Worm (Caenorhabditis elegans) whole organism, L4 larva: ENCODE data around the gene R53.5.
A peak's percentile ranks its signal among the peaks of the same experiment; 100 is the strongest.

Experiments used
- D1046.2 ChIP-seq: fragments of 200-800 bp; sonication (Bioruptor generic); IDR thresholded peaks from 2 replicates; pipeline ENCODE4 v1.3.6; 2022; ENCODE audit warnings: missing genetic modification characterization, missing compliant biosample characterization
- Y48G9A.11 ChIP-seq: fragments of 200-800 bp; sonication (Bioruptor generic); IDR thresholded peaks from 2 replicates; pipeline ENCODE4 v1.3.6; 2022; ENCODE audit warnings: missing genetic modification reagents, missing genetic modification characterization, missing compliant biosample characterization
- Y5F2A.4 ChIP-seq: fragments of 200-800 bp; sonication (Bioruptor generic); optimal IDR thresholded peaks from 2 replicates; lab custom pipeline; 2018; ENCODE audit warnings: mild to moderate bottlenecking, missing genetic modification characterization, missing compliant biosample characterization
- ZK337.2 ChIP-seq: fragments of 200-800 bp; sonication (Bioruptor generic); IDR thresholded peaks from 2 replicates; pipeline ENCODE4 v1.3.6; 2022; ENCODE audit warnings: missing genetic modification reagents, missing genetic modification characterization, missing compliant biosample characterization
- aha-1 ChIP-seq: fragments of 150-350 bp; peaks from one replicate; lab custom pipeline; 2014; ENCODE audit warnings: missing biosample characterization, missing genetic modification characterization
- ama-1 ChIP-seq: fragments of 150-350 bp; optimal IDR thresholded peaks from 2 replicates; lab custom pipeline; 2014; ENCODE audit warnings: inconsistent platforms, mixed read lengths
- arid-1 ChIP-seq: fragments of 200-800 bp; sonication (Bioruptor generic); conservative IDR thresholded peaks from 2 replicates; pipeline ENCODE4 v1.3.6; 2022; ENCODE audit warnings: missing genetic modification reagents, missing genetic modification characterization, missing compliant biosample characterization
- ceh-44 ChIP-seq: fragments of 200-800 bp; sonication (Bioruptor generic); IDR thresholded peaks from 2 replicates; pipeline ENCODE4 v1.3.6; 2022; ENCODE audit warnings: missing genetic modification reagents, missing genetic modification characterization, missing compliant biosample characterization
- ces-1 ChIP-seq: fragments of 150-350 bp; sonication (generic microtip); optimal IDR thresholded peaks from 4 replicates; lab custom pipeline; 2014; ENCODE audit warnings: missing biosample characterization, missing genetic modification reagents, missing genetic modification characterization
- ctbp-1 ChIP-seq: fragments of 200-800 bp; sonication (Bioruptor generic); IDR thresholded peaks from 2 replicates; pipeline ENCODE4 v1.3.6; 2022; ENCODE audit warnings: missing genetic modification reagents, missing genetic modification characterization, missing compliant biosample characterization
- daf-16 ChIP-seq, 3 experiments: sonication (generic microtip); optimal IDR thresholded peaks; 2 replicates each; lab custom pipeline; 2016 to 2017; ENCODE audit warnings: missing genetic modification characterization in 3 of 3, missing genetic modification reagents in 3 of 3, mild to moderate bottlenecking in 2 of 3, missing compliant biosample characterization in 2 of 3, missing biosample characterization in 1 of 3, moderate library complexity in 1 of 3
- duxl-1 ChIP-seq: sonication (generic microtip); optimal IDR thresholded peaks from 2 replicates; lab custom pipeline; 2016; ENCODE audit warnings: mild to moderate bottlenecking, missing genetic modification characterization, moderate library complexity, missing compliant biosample characterization; ENCODE audit not compliant: poor library complexity
- dve-1 ChIP-seq: sonication (generic microtip); optimal IDR thresholded peaks from 2 replicates; lab custom pipeline; 2017; ENCODE audit warnings: antibody characterized with exemption, mild to moderate bottlenecking, missing genetic modification characterization, missing compliant biosample characterization; ENCODE audit not compliant: insufficient read depth
- egl-27 ChIP-seq: sonication (generic microtip); optimal IDR thresholded peaks from 3 replicates; lab custom pipeline; 2017; ENCODE audit warnings: missing biosample characterization, missing genetic modification reagents, missing genetic modification characterization
- egl-43 ChIP-seq: fragments of 200-800 bp; sonication (Bioruptor generic); IDR thresholded peaks from 2 replicates; pipeline ENCODE4 v1.3.6; 2022; ENCODE audit warnings: missing genetic modification reagents, missing genetic modification characterization, missing compliant biosample characterization
- fos-1 ChIP-seq: fragments of 150-350 bp; optimal IDR thresholded peaks from 2 replicates; lab custom pipeline; 2014; ENCODE audit warnings: missing biosample characterization, missing genetic modification characterization
- hif-1 ChIP-seq, 2 experiments: sonication (generic microtip); optimal IDR thresholded peaks; 2 replicates each; lab custom pipeline; 2016 to 2017; ENCODE audit warnings: missing compliant biosample characterization in 2 of 2, missing genetic modification characterization in 2 of 2, missing genetic modification reagents in 2 of 2, missing genotype in 2 of 2, mild to moderate bottlenecking in 1 of 2
- lim-7 ChIP-seq: fragments of 200-800 bp; sonication (Bioruptor generic); IDR thresholded peaks from 2 replicates; pipeline ENCODE4 v1.3.6; 2022; ENCODE audit warnings: missing genetic modification characterization, missing compliant biosample characterization
- lin-29 ChIP-seq: fragments of 200-800 bp; sonication (Bioruptor generic); IDR thresholded peaks from 2 replicates; pipeline ENCODE4 v1.3.6; 2022; ENCODE audit warnings: missing genetic modification reagents, missing genetic modification characterization, missing compliant biosample characterization
- madf-5 ChIP-seq, 2 experiments: fragments of 200-800 bp; sonication (Bioruptor generic); IDR thresholded peaks; 2 replicates each; pipeline ENCODE4 v1.3.6; 2022; ENCODE audit warnings: missing compliant biosample characterization in 2 of 2, missing genetic modification characterization in 2 of 2
- mdl-1 ChIP-seq, 2 experiments: fragments of 150-350 bp in 1 of 2; sonication (generic microtip) in 1 of 2; optimal IDR thresholded peaks; 2 replicates each; lab custom pipeline; 2014 to 2017; ENCODE audit warnings: missing biosample characterization in 2 of 2, missing genetic modification characterization in 2 of 2
- mdt-29 ChIP-seq: fragments of 200-800 bp; sonication (Bioruptor generic); IDR thresholded peaks from 2 replicates; pipeline ENCODE4 v1.3.6; 2022; ENCODE audit warnings: missing genetic modification reagents, missing genetic modification characterization, missing compliant biosample characterization
- mes-2 ChIP-seq: sonication (generic microtip); optimal IDR thresholded peaks from 2 replicates; lab custom pipeline; 2016; ENCODE audit warnings: missing genotype, mild to moderate bottlenecking, missing genetic modification characterization, missing compliant biosample characterization; ENCODE audit not compliant: poor library complexity, severe bottlenecking
- nhr-102 ChIP-seq: sonication (generic microtip); optimal IDR thresholded peaks from 2 replicates; lab custom pipeline; 2016; ENCODE audit warnings: mild to moderate bottlenecking, missing genetic modification characterization, moderate library complexity, missing compliant biosample characterization
- nhr-111 ChIP-seq: fragments of 200-800 bp; sonication (Bioruptor generic); optimal IDR thresholded peaks from 2 replicates; lab custom pipeline; 2018; ENCODE audit warnings: mild to moderate bottlenecking, missing genetic modification characterization, missing compliant biosample characterization
- nhr-25 ChIP-seq: sonication (generic microtip); optimal IDR thresholded peaks from 2 replicates; lab custom pipeline; 2017; ENCODE audit warnings: missing genetic modification characterization, mild to moderate bottlenecking, missing compliant biosample characterization, antibody characterized with exemption, moderate library complexity, borderline replicate concordance; ENCODE audit not compliant: insufficient read depth
- nhr-48 ChIP-seq: sonication (generic microtip); optimal IDR thresholded peaks from 2 replicates; lab custom pipeline; 2016; ENCODE audit warnings: mild to moderate bottlenecking, missing genetic modification characterization, missing compliant biosample characterization
- nhr-6 ChIP-seq: fragments of 150-350 bp; optimal IDR thresholded peaks from 2 replicates; lab custom pipeline; 2014; ENCODE audit warnings: missing biosample characterization, missing genetic modification characterization
- nhr-76 ChIP-seq: fragments of 150-350 bp; optimal IDR thresholded peaks from 2 replicates; lab custom pipeline; 2014; ENCODE audit warnings: missing biosample characterization, missing genetic modification characterization
- pha-4 ChIP-seq, 2 experiments: fragments of 150-350 bp in 1 of 2; fragments of 200-800 bp in 1 of 2; sonication (Bioruptor generic) in 1 of 2; IDR thresholded peaks in 1 of 2; optimal IDR thresholded peaks in 1 of 2; 2 replicates each; pipeline versions ENCODE4 v1.3.6 to Lab custom; 2014 to 2022; ENCODE audit warnings: missing genetic modification characterization in 2 of 2, missing genetic modification reagents in 2 of 2, missing biosample characterization in 1 of 2, missing compliant biosample characterization in 1 of 2
- php-3 ChIP-seq: fragments of 200-800 bp; sonication (Bioruptor generic); IDR thresholded peaks from 2 replicates; pipeline ENCODE4 v1.3.6; 2022; ENCODE audit warnings: missing genetic modification reagents, missing genetic modification characterization, missing compliant biosample characterization
- rbr-2 ChIP-seq: sonication (generic microtip); optimal IDR thresholded peaks from 2 replicates; lab custom pipeline; 2016; ENCODE audit warnings: missing genotype, missing genetic modification characterization, missing compliant biosample characterization
- sdz-12 ChIP-seq: fragments of 200-800 bp; sonication (Bioruptor generic); optimal IDR thresholded peaks from 2 replicates; lab custom pipeline; 2018; ENCODE audit warnings: mild to moderate bottlenecking, missing genetic modification characterization, missing compliant biosample characterization
- snpc-1.2 ChIP-seq: fragments of 200-800 bp; sonication (Bioruptor generic); IDR thresholded peaks from 2 replicates; pipeline ENCODE4 v1.3.6; 2022; ENCODE audit warnings: missing genetic modification reagents, missing genetic modification characterization, missing compliant biosample characterization
- tag-97 ChIP-seq: fragments of 200-800 bp; sonication (Bioruptor generic); IDR thresholded peaks from 2 replicates; pipeline ENCODE4 v1.3.6; 2022; ENCODE audit warnings: missing genetic modification characterization, missing compliant biosample characterization
- zag-1 ChIP-seq: fragments of 150-350 bp; optimal IDR thresholded peaks from 2 replicates; lab custom pipeline; 2014; ENCODE audit warnings: missing biosample characterization, missing genetic modification characterization
- zfp-3 ChIP-seq: fragments of 200-800 bp; sonication (Bioruptor generic); conservative IDR thresholded peaks from 2 replicates; pipeline ENCODE4 v1.3.6; 2022; ENCODE audit warnings: missing genetic modification reagents, missing genetic modification characterization, missing compliant biosample characterization

R53.5 gene

ce11 chrII:9935044-9935599 lies 35.2 kb downstream of the R53.5 start (continued):
- no peak for TF ChIP-seq fos-1 (tag; lab: Kevin White, UChicago)
- TF ChIP-seq, all 104 proteins: peak for 11

ce11 chrII:9934570-9934969 lies 35.7 kb downstream of the R53.5 start:
- TF ChIP-seq rbr-2 (tag; lab: Kevin White, UChicago), result no peak
- peak; percentile 65 for TF ChIP-seq sdz-12 (GFP tag; lab: Kevin White, UChicago)
- no peak for TF ChIP-seq Y5F2A.4 (GFP tag; lab: Kevin White, UChicago)
- no peak for TF ChIP-seq nhr-6 (tag; lab: Kevin White, UChicago)
- TF ChIP-seq duxl-1 (tag; lab: Kevin White, UChicago), result peak; percentile 8
- TF ChIP-seq ctbp-1 (GFP tag; lab: Robert Waterston, UW), result 0 out of 2 replicates have a peak, but pooled peaks have one; percentile 24
- peak; percentile 39 for TF ChIP-seq ama-1 (lab: Kevin White, UChicago)
- 0 out of 4 replicates have a peak, but pooled peaks of 1 of the 2 experiments have one; percentile 36 for TF ChIP-seq madf-5 (GFP tag; IDR thresholded peaks at IDR 0.05; lab: Robert Waterston, UW)
- TF ChIP-seq pha-4 (GFP tag; IDR thresholded peaks at IDR 0.05; lab: Robert Waterston, UW), result no peak
- no peak for TF ChIP-seq pha-4 (tag; optimal IDR thresholded peaks at IDR 0.05; lab: Kevin White, UChicago)
- TF ChIP-seq lim-7, result 0 out of 2 replicates have a peak, but pooled peaks have one; percentile 61
- no peak for TF ChIP-seq ces-1
- no peak for TF ChIP-seq nhr-25 (tag; lab: Kevin White, UChicago)
- no peak for TF ChIP-seq dve-1 (tag; lab: Kevin White, UChicago)
- TF ChIP-seq aha-1 (tag; lab: Kevin White, UChicago), result peak; percentile 12
- no peak for TF ChIP-seq nhr-48 (tag; lab: Kevin White, UChicago)
- TF ChIP-seq Y48G9A.11 (GFP tag; lab: Robert Waterston, UW), result 0 out of 2 replicates have a peak, but pooled peaks have one; percentile 38
- 0 out of 2 replicates have a peak, but pooled peaks have one; percentile 38 for TF ChIP-seq lin-29
- TF ChIP-seq egl-43 (GFP tag; lab: Robert Waterston, UW), result peak; percentile 58; the same call in 1 of the 2 replicates
- TF ChIP-seq snpc-1.2 (GFP tag; lab: Robert Waterston, UW), result peak; percentile 21; the same call in 1 of the 2 replicates
- 0 out of 2 replicates have a peak, but pooled peaks have one; percentile 15 for TF ChIP-seq ZK337.2 (GFP tag; lab: Robert Waterston, UW)
- peak; percentile 6; the same call in 1 of the 2 replicates for TF ChIP-seq mdt-29 (GFP tag; lab: Robert Waterston, UW)
- 0 out of 2 replicates have a peak, but pooled peaks have one; percentile 25 for TF ChIP-seq D1046.2 (GFP tag; lab: Robert Waterston, UW)
- no peak for TF ChIP-seq daf-16 (GFP tag; optimal IDR thresholded peaks at IDR 0.05; lab: Kevin White, UChicago)
- peak; percentile 14 for TF ChIP-seq daf-16 (tag; optimal IDR thresholded peaks at IDR 0.05; lab: Kevin White, UChicago)
- no peak for TF ChIP-seq ceh-44 (GFP tag; lab: Robert Waterston, UW)
- no peak for TF ChIP-seq hif-1 (tag; optimal IDR thresholded peaks at IDR 0.05; lab: Kevin White, UChicago)
- TF ChIP-seq mes-2 (tag; lab: Kevin White, UChicago), result peak; percentile 48
- no peak for TF ChIP-seq egl-27 (tag; lab: Kevin White, UChicago)
- TF ChIP-seq nhr-102, result no peak
- TF ChIP-seq zag-1 (tag; lab: Kevin White, UChicago), result no peak
- TF ChIP-seq zfp-3 (GFP tag; lab: Robert Waterston, UW), result no peak
- 0 out of 2 replicates have a peak, but pooled peaks have one; percentile 32 for TF ChIP-seq arid-1 (GFP tag; lab: Robert Waterston, UW)
- TF ChIP-seq mdl-1 (tag; optimal IDR thresholded peaks at IDR 0.05; lab: Kevin White, UChicago), result no peak
- 0 out of 2 replicates have a peak, but pooled peaks have one; percentile 32 for TF ChIP-seq php-3
- no peak for TF ChIP-seq nhr-76 (tag; lab: Kevin White, UChicago)
- TF ChIP-seq tag-97, result no peak
- TF ChIP-seq nhr-111 (GFP tag; lab: Kevin White, UChicago), result peak; percentile 58
